Fruit fly (Drosophila melanogaster): Measurements from ENCODE around the gene CG34462.

dm6 chr3L:8368694-8369344 is 40.4 kb downstream of the CG34462 start:
- no peak for TF ChIP-seq kay (GFP tag; ENCODE audit: borderline replicate concordance)
- no peak for TF ChIP-seq Clk (GFP tag; optimal IDR thresholded peaks at IDR 0.05)
- no peak for TF ChIP-seq CG7101 (tag; optimal IDR thresholded peaks at IDR 0.05)
- no peak for TF ChIP-seq cic (GFP tag; optimal IDR thresholded peaks at IDR 0.05)
- no peak for TF ChIP-seq cnc (optimal IDR thresholded peaks at IDR 0.05)
- no peak for TF ChIP-seq pad (GFP tag; optimal IDR thresholded peaks at IDR 0.05)
- no peak for TF ChIP-seq Crg-1 (GFP tag; optimal IDR thresholded peaks at IDR 0.05)
- TF ChIP-seq tj (GFP tag; optimal IDR thresholded peaks at IDR 0.05), result no peak
- no peak for TF ChIP-seq CG33017 (tag; optimal IDR thresholded peaks at IDR 0.05)
- no peak for TF ChIP-seq CG1620 (GFP tag; optimal IDR thresholded peaks at IDR 0.05)
- TF ChIP-seq Hr96 (GFP tag; optimal IDR thresholded peaks at IDR 0.05), result no peak
